Worm (Caenorhabditis elegans) whole organism, L2 larva: ENCODE data around the gene capa-1.
A peak's percentile ranks its signal among the peaks of the same experiment; 100 is the strongest.

Source experiments
- C34F6.9 ChIP-seq: fragments of 150-350 bp; optimal IDR thresholded peaks from 2 replicates; lab custom pipeline; 2014; ENCODE audit warnings: missing biosample characterization, missing genetic modification characterization
- F13H6.1 ChIP-seq: sonication (generic microtip); optimal IDR thresholded peaks from 2 replicates; lab custom pipeline; 2016; ENCODE audit warnings: missing genetic modification characterization, missing compliant biosample characterization
- Y55F3AM.14 ChIP-seq: fragments of 200-800 bp; sonication (Bioruptor generic); optimal IDR thresholded peaks from 2 replicates; lab custom pipeline; 2018; ENCODE audit warnings: mild to moderate bottlenecking, missing genetic modification characterization, missing compliant biosample characterization
- alr-1 ChIP-seq: fragments of 150-350 bp; optimal IDR thresholded peaks from 2 replicates; lab custom pipeline; 2014; ENCODE audit warnings: missing biosample characterization, missing genetic modification characterization
- aly-2 ChIP-seq: fragments of 150-350 bp; optimal IDR thresholded peaks from 2 replicates; lab custom pipeline; 2014; ENCODE audit warnings: missing biosample characterization, missing genetic modification characterization
- ama-1 ChIP-seq: fragments of 150-350 bp; optimal IDR thresholded peaks from 2 replicates; lab custom pipeline; 2018; ENCODE audit warnings: inconsistent platforms
- blmp-1 ChIP-seq: sonication (generic microtip); optimal IDR thresholded peaks from 2 replicates; lab custom pipeline; 2017; ENCODE audit warnings: missing genetic modification characterization, mild to moderate bottlenecking, missing compliant biosample characterization, antibody characterized with exemption, moderate library complexity; ENCODE audit not compliant: insufficient read depth
- ceh-82 ChIP-seq: fragments of 150-350 bp; optimal IDR thresholded peaks from 2 replicates; lab custom pipeline; 2014; ENCODE audit warnings: missing biosample characterization, missing genetic modification characterization
- crh-2 ChIP-seq: sonication (generic microtip); optimal IDR thresholded peaks from 2 replicates; lab custom pipeline; 2017; ENCODE audit warnings: missing biosample characterization, missing genetic modification characterization
- dmd-4 ChIP-seq: sonication (generic microtip); optimal IDR thresholded peaks from 2 replicates; lab custom pipeline; 2017; ENCODE audit warnings: missing biosample characterization, missing genetic modification characterization
- egl-27 ChIP-seq: sonication (generic microtip); optimal IDR thresholded peaks from 3 replicates; lab custom pipeline; 2017; ENCODE audit warnings: missing biosample characterization, missing genetic modification reagents, missing genetic modification characterization
- elt-1 ChIP-seq: fragments of 150-350 bp; optimal IDR thresholded peaks from 2 replicates; lab custom pipeline; 2014; ENCODE audit warnings: missing biosample characterization, missing genetic modification characterization
- elt-3 ChIP-seq: sonication (generic microtip); optimal IDR thresholded peaks from 2 replicates; lab custom pipeline; 2017; ENCODE audit warnings: missing biosample characterization, missing genetic modification characterization
- fos-1 ChIP-seq: fragments of 150-350 bp; optimal IDR thresholded peaks from 2 replicates; lab custom pipeline; 2014; ENCODE audit warnings: missing biosample characterization, missing genetic modification characterization
- lin-11 ChIP-seq: fragments of 150-350 bp; sonication (generic microtip); optimal IDR thresholded peaks from 2 replicates; lab custom pipeline; 2014; ENCODE audit warnings: missing biosample characterization, missing genetic modification characterization, inconsistent platforms, mixed read lengths
- lin-39 ChIP-seq: fragments of 150-350 bp; optimal IDR thresholded peaks from 2 replicates; lab custom pipeline; 2014; ENCODE audit warnings: missing biosample characterization, missing genetic modification reagents, missing genetic modification characterization
- lsy-2 ChIP-seq, 2 experiments: fragments of 150-350 bp in 1 of 2; sonication (generic microtip) in 1 of 2; optimal IDR thresholded peaks; 2 replicates each; lab custom pipeline; 2014 to 2017; ENCODE audit warnings: missing biosample characterization in 2 of 2, missing genetic modification characterization in 2 of 2
- mab-5 ChIP-seq: fragments of 150-350 bp; optimal IDR thresholded peaks from 2 replicates; lab custom pipeline; 2014; ENCODE audit warnings: missing biosample characterization, missing genetic modification characterization
- mbf-1 ChIP-seq: sonication (generic microtip); optimal IDR thresholded peaks from 2 replicates; lab custom pipeline; 2017; ENCODE audit warnings: missing biosample characterization, missing genetic modification characterization
- mdl-1 ChIP-seq, 2 experiments: fragments of 150-350 bp in 1 of 2; sonication (generic microtip) in 1 of 2; optimal IDR thresholded peaks; 2 replicates each; lab custom pipeline; 2017; ENCODE audit warnings: missing biosample characterization in 2 of 2, missing genetic modification characterization in 2 of 2
- nhr-10 ChIP-seq: sonication (generic microtip); optimal IDR thresholded peaks from 2 replicates; lab custom pipeline; 2017; ENCODE audit warnings: missing biosample characterization, missing genetic modification characterization
- nhr-11 ChIP-seq: fragments of 150-350 bp; optimal IDR thresholded peaks from 2 replicates; lab custom pipeline; 2014; ENCODE audit warnings: missing biosample characterization, missing genetic modification characterization
- nhr-12 ChIP-seq: fragments of 150-350 bp; optimal IDR thresholded peaks from 2 replicates; lab custom pipeline; 2014; ENCODE audit warnings: missing biosample characterization, missing genetic modification characterization
- nhr-21 ChIP-seq: fragments of 150-350 bp; optimal IDR thresholded peaks from 2 replicates; lab custom pipeline; 2014; ENCODE audit warnings: missing biosample characterization, missing genetic modification characterization
- nhr-23 ChIP-seq: fragments of 150-350 bp; optimal IDR thresholded peaks from 2 replicates; lab custom pipeline; 2014; ENCODE audit warnings: missing biosample characterization, missing genetic modification reagents, missing genetic modification characterization
- nhr-237 ChIP-seq: fragments of 150-350 bp; optimal IDR thresholded peaks from 2 replicates; lab custom pipeline; 2014; ENCODE audit warnings: missing biosample characterization, missing genetic modification characterization
- nhr-25 ChIP-seq: fragments of 150-350 bp; sonication (generic microtip); optimal IDR thresholded peaks from 3 replicates; lab custom pipeline; 2014; ENCODE audit warnings: missing biosample characterization, missing genetic modification characterization
- nhr-6 ChIP-seq: fragments of 150-350 bp; optimal IDR thresholded peaks from 2 replicates; lab custom pipeline; 2014; ENCODE audit warnings: missing biosample characterization, missing genetic modification characterization
- nhr-77 ChIP-seq: fragments of 150-350 bp; optimal IDR thresholded peaks from 2 replicates; lab custom pipeline; 2014; ENCODE audit warnings: missing biosample characterization, missing genetic modification characterization
- peb-1 ChIP-seq: fragments of 150-350 bp; optimal IDR thresholded peaks from 2 replicates; lab custom pipeline; 2014; ENCODE audit warnings: missing biosample characterization, missing genetic modification characterization
- sma-3 ChIP-seq: sonication (generic microtip); optimal IDR thresholded peaks from 2 replicates; lab custom pipeline; 2016; ENCODE audit warnings: missing genetic modification reagents, missing genetic modification characterization, missing compliant biosample characterization
- sma-9 ChIP-seq, 2 experiments: fragments of 150-350 bp in 1 of 2; sonication (generic microtip) in 1 of 2; optimal IDR thresholded peaks; 2 replicates each; lab custom pipeline; 2014 to 2016; ENCODE audit warnings: missing genetic modification characterization in 2 of 2, mild to moderate bottlenecking in 1 of 2, missing biosample characterization in 1 of 2, missing compliant biosample characterization in 1 of 2, missing genetic modification reagents in 1 of 2, moderate library complexity in 1 of 2
- snpc-4 ChIP-seq: fragments of 150-350 bp; optimal IDR thresholded peaks from 2 replicates; lab custom pipeline; 2014; ENCODE audit warnings: missing biosample characterization, missing genetic modification characterization
- unc-39 ChIP-seq: fragments of 150-350 bp; optimal IDR thresholded peaks from 2 replicates; lab custom pipeline; 2014; ENCODE audit warnings: missing biosample characterization, missing genetic modification characterization
- unc-55 ChIP-seq: fragments of 150-350 bp; sonication (generic microtip); optimal IDR thresholded peaks from 3 replicates; lab custom pipeline; 2014; ENCODE audit warnings: missing biosample characterization, missing genetic modification reagents, missing genetic modification characterization
- ztf-1 ChIP-seq: fragments of 200-800 bp; sonication (Bioruptor generic); conservative IDR thresholded peaks from 2 replicates; pipeline ENCODE4 v1.3.6; 2022; ENCODE audit warnings: missing genetic modification characterization, missing compliant biosample characterization
- ztf-11 ChIP-seq: sonication (generic microtip); optimal IDR thresholded peaks from 2 replicates; lab custom pipeline; 2017; ENCODE audit warnings: missing biosample characterization, missing genetic modification characterization
- ztf-4 ChIP-seq: fragments of 150-350 bp; optimal IDR thresholded peaks from 2 replicates; lab custom pipeline; 2014; ENCODE audit warnings: missing biosample characterization, missing genetic modification characterization

Gene capa-1

DNA sequence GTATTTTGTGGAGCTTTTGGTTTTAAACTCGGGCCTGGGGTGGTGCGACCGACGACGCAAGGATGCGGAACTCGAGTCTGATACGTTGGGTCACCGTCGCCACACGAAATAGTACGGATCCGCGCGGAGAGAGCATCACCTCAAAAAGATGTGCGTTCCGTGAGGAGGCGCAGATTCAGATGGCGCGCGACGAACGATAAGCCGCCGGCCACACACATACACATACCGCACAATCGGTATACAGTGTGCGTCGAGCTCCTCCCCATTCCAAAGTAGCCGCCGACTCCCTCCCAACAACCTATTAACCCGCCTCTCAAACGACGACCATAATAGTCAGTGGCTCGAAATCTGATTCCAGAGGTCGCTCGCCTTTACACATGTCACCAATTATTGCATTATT is 29.1 kb upstream of the capa-1 start, which contains the start of gene F49E10.2:
Gene F49E10.2, plus strand, starts transcription at position 301 of the 400 bp plus-strand sequence.
- TF ChIP-seq nhr-237 (tag; lab: Kevin White, UChicago) (no peak), nhr-11 (no peak), fos-1 (tag; lab: Kevin White, UChicago) (no peak), alr-1 (tag; lab: Kevin White, UChicago) (no peak), mdl-1 (tag; optimal IDR thresholded peaks at IDR 0.05; lab: Kevin White, UChicago) (no peak), peb-1 (tag; lab: Kevin White, UChicago) (no peak), nhr-25 (tag; lab: Kevin White, UChicago) (no peak), nhr-10 (tag; lab: Kevin White, UChicago) (no peak), nhr-21 (tag; lab: Kevin White, UChicago) (no peak), unc-55 (GFP tag; lab: Kevin White, UChicago) (no peak), ztf-4 (no peak), ceh-82 (tag; lab: Kevin White, UChicago) (no peak), dmd-4 (tag; lab: Kevin White, UChicago) (no peak), nhr-23 (no peak), elt-3 (tag; lab: Kevin White, UChicago) (no peak), F13H6.1 (tag; lab: Kevin White, UChicago) (no peak), mbf-1 (no peak), unc-39 (tag; lab: Kevin White, UChicago) (no peak), crh-2 (tag; lab: Kevin White, UChicago) (no peak), sma-9 (GFP tag; optimal IDR thresholded peaks at IDR 0.05; lab: Kevin White, UChicago) (no peak), sma-9 (tag; optimal IDR thresholded peaks at IDR 0.05; lab: Kevin White, UChicago) (no peak)

DNA sequence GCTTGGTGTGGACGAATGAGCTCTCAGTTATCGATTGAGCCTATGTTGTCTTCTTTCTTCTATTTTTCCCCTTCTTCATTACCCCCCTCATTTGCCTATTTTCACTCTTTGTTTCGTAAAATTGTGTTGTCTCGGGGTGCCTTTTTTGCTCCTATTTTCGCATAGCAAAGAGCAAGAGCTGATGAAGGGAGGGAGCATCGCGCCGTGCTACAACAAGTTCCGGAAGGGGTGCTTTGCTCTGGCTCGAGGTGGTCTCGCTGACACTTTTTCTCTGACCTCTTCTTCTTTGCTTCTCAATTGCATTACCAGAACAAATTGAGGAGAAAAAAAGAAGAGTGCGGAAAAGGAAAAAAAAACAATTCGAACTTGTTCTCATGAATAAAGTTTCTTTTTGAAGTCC is 23.2 kb upstream of the capa-1 start:
- peak; percentile 18 for TF ChIP-seq C34F6.9 (tag; lab: Kevin White, UChicago)
- peak; percentile 21 for TF ChIP-seq nhr-6 (tag; lab: Kevin White, UChicago)
- TF ChIP-seq sma-9 (GFP tag; optimal IDR thresholded peaks at IDR 0.05; lab: Kevin White, UChicago): peak; percentile 6
- TF ChIP-seq sma-9 (tag; optimal IDR thresholded peaks at IDR 0.05; lab: Kevin White, UChicago): no peak
- peak; percentile 12 for TF ChIP-seq lin-11
- no peak for TF ChIP-seq sma-3 (GFP tag; lab: Kevin White, UChicago)
- peak in 1 of 2 experiments; percentile 5 for TF ChIP-seq mdl-1 (tag; optimal IDR thresholded peaks at IDR 0.05; lab: Kevin White, UChicago)
- no peak for TF ChIP-seq nhr-237 (tag; lab: Kevin White, UChicago)
- TF ChIP-seq elt-1 (tag; lab: Kevin White, UChicago): no peak
- TF ChIP-seq, all 48 proteins: peak for 5

DNA sequence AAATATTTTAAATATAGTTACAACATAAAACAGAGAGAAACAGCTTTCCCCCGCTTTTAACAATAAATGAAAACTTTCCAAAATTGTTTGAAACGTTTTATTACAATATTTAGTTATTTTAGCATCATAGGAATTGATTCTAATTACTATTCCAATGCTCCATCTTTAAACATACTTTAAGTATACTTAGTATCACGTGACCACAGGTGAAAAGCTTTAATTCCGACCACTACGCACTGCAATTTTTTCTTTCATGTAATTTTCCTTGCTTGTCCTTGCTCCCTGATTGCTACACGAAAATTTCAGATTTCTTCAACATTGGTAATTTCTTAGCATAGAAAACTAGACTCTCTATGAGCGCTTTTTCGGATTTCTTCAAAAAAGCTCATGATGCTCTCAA is 22.2 kb upstream of the capa-1 start, which contains the start of gene tbc-16:
Gene tbc-16, plus strand, starts transcription at position 301 of the 400 bp plus-strand sequence.
- TF ChIP-seq lin-39 (no peak), F13H6.1 (tag; lab: Kevin White, UChicago) (no peak), ztf-1 (GFP tag; lab: Robert Waterston, UW) (no peak), lsy-2 (tag; optimal IDR thresholded peaks at IDR 0.05; lab: Kevin White, UChicago) (no peak), ztf-4 (no peak), nhr-23 (no peak), nhr-25 (tag; lab: Kevin White, UChicago) (no peak), sma-9 (GFP tag; optimal IDR thresholded peaks at IDR 0.05; lab: Kevin White, UChicago) (no peak), sma-9 (tag; optimal IDR thresholded peaks at IDR 0.05; lab: Kevin White, UChicago) (no peak), nhr-12 (tag; lab: Kevin White, UChicago) (no peak), nhr-77 (no peak)

DNA sequence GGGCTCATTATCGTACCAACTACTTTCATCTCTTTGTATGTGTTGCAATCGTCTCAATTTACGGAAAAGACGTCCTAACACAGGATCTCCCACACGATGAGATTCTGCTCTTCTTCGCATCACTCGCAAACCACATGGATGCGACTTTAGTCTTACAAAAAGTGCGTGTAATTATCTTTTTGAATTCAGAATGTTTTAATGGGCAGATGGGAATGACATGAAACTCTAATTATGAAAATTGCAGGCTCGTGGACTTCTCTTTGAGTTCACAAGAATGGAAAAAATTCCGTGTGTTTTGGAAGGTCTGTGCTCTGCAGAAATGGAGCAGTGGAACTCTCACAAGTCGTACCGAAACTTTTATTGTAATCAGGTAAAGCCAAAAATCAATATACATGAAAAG is 17.7 kb upstream of the capa-1 start:
- TF ChIP-seq sma-9 (GFP tag; optimal IDR thresholded peaks at IDR 0.05; lab: Kevin White, UChicago) (no peak), sma-9 (tag; optimal IDR thresholded peaks at IDR 0.05; lab: Kevin White, UChicago) (no peak), aly-2 (tag; lab: Kevin White, UChicago) (no peak), unc-39 (tag; lab: Kevin White, UChicago) (no peak), blmp-1 (tag; lab: Kevin White, UChicago) (no peak), Y55F3AM.14 (no peak), elt-3 (tag; lab: Kevin White, UChicago) (no peak), peb-1 (tag; lab: Kevin White, UChicago) (no peak), unc-55 (GFP tag; lab: Kevin White, UChicago) (no peak), snpc-4 (tag; lab: Kevin White, UChicago) (no peak), egl-27 (tag; lab: Kevin White, UChicago) (no peak), ztf-1 (GFP tag; lab: Robert Waterston, UW) (no peak), ztf-11 (tag; lab: Kevin White, UChicago) (no peak), C34F6.9 (tag; lab: Kevin White, UChicago) (no peak), ama-1 (lab: Kevin White, UChicago) (no peak), nhr-21 (tag; lab: Kevin White, UChicago) (no peak), mab-5 (no peak), sma-3 (GFP tag; lab: Kevin White, UChicago) (no peak)
